Worm (Caenorhabditis elegans) whole organism, L3 larva: ENCODE measurements around the gene F55H2.7.

ENCODE experiments used
- R02D3.7 ChIP-seq: fragments of 150-350 bp; optimal IDR thresholded peaks from 2 replicates; lab custom pipeline; 2014; ENCODE audit warnings: missing biosample characterization, missing genetic modification characterization
- aly-2 ChIP-seq: fragments of 150-350 bp; optimal IDR thresholded peaks from 2 replicates; lab custom pipeline; 2014; ENCODE audit warnings: missing biosample characterization, missing genetic modification characterization
- ceh-82 ChIP-seq: fragments of 150-350 bp; optimal IDR thresholded peaks from 2 replicates; lab custom pipeline; 2014; ENCODE audit warnings: missing biosample characterization, missing genetic modification characterization
- elt-3 ChIP-seq, 3 experiments: fragments of 150-350 bp in 1 of 3; sonication (generic microtip) in 2 of 3; optimal IDR thresholded peaks; 2 replicates in 2 of 3; 4 replicates in 1 of 3; lab custom pipeline; 2014 to 2017; ENCODE audit warnings: missing biosample characterization in 3 of 3, missing genetic modification characterization in 3 of 3
- fkh-10 ChIP-seq: sonication (generic microtip); optimal IDR thresholded peaks from 2 replicates; lab custom pipeline; 2017; ENCODE audit warnings: missing biosample characterization, missing genetic modification reagents, missing genetic modification characterization
- lin-39 ChIP-seq: fragments of 150-350 bp; optimal IDR thresholded peaks from 2 replicates; lab custom pipeline; 2018; ENCODE audit warnings: missing biosample characterization, missing genetic modification reagents, missing genetic modification characterization
- mml-1 ChIP-seq: fragments of 150-350 bp; sonication (generic microtip); optimal IDR thresholded peaks from 3 replicates; lab custom pipeline; 2014; ENCODE audit warnings: missing biosample characterization, missing genetic modification characterization
- nfya-1 ChIP-seq: sonication (generic microtip); optimal IDR thresholded peaks from 2 replicates; lab custom pipeline; 2017; ENCODE audit warnings: missing genetic modification characterization, mild to moderate bottlenecking, missing compliant biosample characterization, antibody characterized with exemption, moderate library complexity; ENCODE audit not compliant: insufficient read depth
- nhr-11 ChIP-seq: fragments of 150-350 bp; optimal IDR thresholded peaks from 2 replicates; lab custom pipeline; 2014; ENCODE audit warnings: missing biosample characterization, missing genetic modification characterization
- nhr-237 ChIP-seq: fragments of 150-350 bp; optimal IDR thresholded peaks from 2 replicates; lab custom pipeline; 2014; ENCODE audit warnings: missing biosample characterization, missing genetic modification characterization
- nhr-77 ChIP-seq: fragments of 150-350 bp; optimal IDR thresholded peaks from 2 replicates; lab custom pipeline; 2014; ENCODE audit warnings: missing biosample characterization, missing genetic modification characterization
- pha-4 ChIP-seq: fragments of 150-350 bp; optimal IDR thresholded peaks from 2 replicates; lab custom pipeline; 2014; ENCODE audit warnings: missing biosample characterization, missing genetic modification reagents, missing genetic modification characterization
- snpc-4 ChIP-seq: fragments of 150-350 bp; optimal IDR thresholded peaks from 2 replicates; lab custom pipeline; 2014; ENCODE audit warnings: missing biosample characterization, missing genetic modification characterization
- unc-39 ChIP-seq: sonication (generic microtip); optimal IDR thresholded peaks from 4 replicates; lab custom pipeline; 2017; ENCODE audit warnings: missing biosample characterization, missing genetic modification characterization

DNA sequence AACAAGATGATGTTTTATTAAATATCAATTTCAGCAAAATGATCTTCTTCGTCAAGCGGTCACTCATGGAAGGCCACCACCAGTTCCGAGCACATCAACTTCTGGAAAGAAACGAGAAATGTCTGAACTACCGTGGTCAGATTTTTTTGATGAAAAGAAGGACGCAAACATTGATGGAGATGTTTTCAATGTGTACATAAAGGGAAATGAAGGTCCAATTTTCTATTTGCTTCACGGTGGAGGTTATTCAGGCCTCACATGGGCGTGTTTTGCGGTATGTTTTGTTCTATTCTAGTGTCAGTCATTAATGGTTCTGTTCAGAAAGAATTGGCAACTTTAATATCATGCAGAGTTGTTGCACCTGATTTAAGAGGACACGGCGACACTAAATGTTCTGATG, 50.2 kb downstream of the F55H2.7 start, which contains the start of gene B0464.6:
- TF ChIP-seq nhr-237 (tag; lab: Kevin White, UChicago) (no peak), aly-2 (tag; lab: Kevin White, UChicago) (no peak), nfya-1 (tag; lab: Kevin White, UChicago) (no peak), mml-1 (tag; lab: Kevin White, UChicago) (no peak), nhr-11 (no peak), elt-3 (tag; optimal IDR thresholded peaks at IDR 0.05; lab: Kevin White, UChicago) (no peak), nhr-77 (no peak), snpc-4 (no peak), lin-39 (tag; lab: Kevin White, UChicago) (no peak), ceh-82 (no peak), pha-4 (tag; lab: Kevin White, UChicago) (no peak), fkh-10 (GFP tag; lab: Kevin White, UChicago) (no peak), R02D3.7 (tag; lab: Kevin White, UChicago) (no peak), unc-39 (tag; lab: Kevin White, UChicago) (no peak)
